Worm (Caenorhabditis elegans) whole organism, L1 larva: ENCODE data around the gene R09H10.7.
A peak's percentile ranks its signal among the peaks of the same experiment; 100 is the strongest.

Source experiments
- C04F5.9 ChIP-seq: sonication (generic microtip); optimal IDR thresholded peaks from 2 replicates; lab custom pipeline; 2016; ENCODE audit warnings: missing genetic modification characterization, missing compliant biosample characterization
- F16B12.6 ChIP-seq: fragments of 150-350 bp; optimal IDR thresholded peaks from 2 replicates; lab custom pipeline; 2014; ENCODE audit warnings: missing biosample characterization, missing genetic modification characterization
- aha-1 ChIP-seq: fragments of 150-350 bp; optimal IDR thresholded peaks from 2 replicates; lab custom pipeline; 2014; ENCODE audit warnings: missing biosample characterization, missing genetic modification characterization
- ceh-8 ChIP-seq: fragments of 200-800 bp; sonication (Bioruptor generic); optimal IDR thresholded peaks from 2 replicates; lab custom pipeline; 2018; ENCODE audit warnings: mild to moderate bottlenecking, missing genetic modification characterization, moderate library complexity, missing compliant biosample characterization
- ceh-82 ChIP-seq, 3 experiments: fragments of 150-350 bp in 1 of 3; sonication (generic microtip) in 2 of 3; optimal IDR thresholded peaks; 2 replicates each; lab custom pipeline; 2014 to 2017; ENCODE audit warnings: missing biosample characterization in 3 of 3, missing genetic modification characterization in 3 of 3
- ceh-90 ChIP-seq: sonication (generic microtip); optimal IDR thresholded peaks from 2 replicates; lab custom pipeline; 2016; ENCODE audit warnings: missing genetic modification characterization, missing compliant biosample characterization
- ces-1 ChIP-seq: fragments of 150-350 bp; optimal IDR thresholded peaks from 2 replicates; lab custom pipeline; 2014; ENCODE audit warnings: missing biosample characterization, missing genetic modification reagents, missing genetic modification characterization
- dpl-1 ChIP-seq, 3 experiments: fragments of 150-350 bp in 2 of 3; sonication (generic microtip) in 1 of 3; optimal IDR thresholded peaks; 2 replicates each; lab custom pipeline; 2014 to 2017; ENCODE audit warnings: missing biosample characterization in 3 of 3, missing genetic modification characterization in 3 of 3, missing genetic modification reagents in 3 of 3
- dsc-1 ChIP-seq: sonication (generic microtip); optimal IDR thresholded peaks from 2 replicates; lab custom pipeline; 2016; ENCODE audit warnings: mild to moderate bottlenecking, missing genetic modification characterization, missing compliant biosample characterization
- egl-13 ChIP-seq: sonication (generic microtip); optimal IDR thresholded peaks from 2 replicates; lab custom pipeline; 2016; ENCODE audit warnings: missing genotype, missing genetic modification reagents, missing genetic modification characterization, missing compliant biosample characterization
- egl-27 ChIP-seq, 2 experiments: fragments of 150-350 bp in 1 of 2; sonication (generic microtip); optimal IDR thresholded peaks; 3 replicates each; lab custom pipeline; 2017 to 2018; ENCODE audit warnings: missing biosample characterization in 2 of 2, missing genetic modification characterization in 2 of 2, missing genetic modification reagents in 2 of 2
- elt-2 ChIP-seq: sonication (generic microtip); optimal IDR thresholded peaks from 2 replicates; lab custom pipeline; 2016; ENCODE audit warnings: missing genetic modification characterization, mild to moderate bottlenecking, inconsistent platforms, missing compliant biosample characterization, missing genetic modification reagents
- ets-5 ChIP-seq: fragments of 200-800 bp; sonication (Bioruptor generic); IDR thresholded peaks from 2 replicates; pipeline ENCODE4 v1.3.6; 2022; ENCODE audit warnings: missing genetic modification characterization, missing compliant biosample characterization
- fkh-10 ChIP-seq: sonication (generic microtip); optimal IDR thresholded peaks from 2 replicates; lab custom pipeline; 2017; ENCODE audit warnings: missing biosample characterization, missing genetic modification reagents, missing genetic modification characterization
- fkh-8 ChIP-seq: sonication (generic microtip); optimal IDR thresholded peaks from 2 replicates; lab custom pipeline; 2016; ENCODE audit warnings: mild to moderate bottlenecking, missing genetic modification characterization, missing compliant biosample characterization
- hlh-4 ChIP-seq: sonication (generic microtip); optimal IDR thresholded peaks from 2 replicates; lab custom pipeline; 2016; ENCODE audit warnings: mild to moderate bottlenecking, missing genetic modification characterization, missing compliant biosample characterization
- hpl-2 ChIP-seq: fragments of 150-350 bp; optimal IDR thresholded peaks from 2 replicates; lab custom pipeline; 2014; ENCODE audit warnings: missing biosample characterization, missing genetic modification reagents, missing genetic modification characterization
- irx-1 ChIP-seq: sonication (generic microtip); optimal IDR thresholded peaks from 2 replicates; lab custom pipeline; 2016; ENCODE audit warnings: missing genetic modification characterization, missing compliant biosample characterization
- lin-35 ChIP-seq, 2 experiments: fragments of 150-350 bp; optimal IDR thresholded peaks; 2 replicates each; lab custom pipeline; 2014; ENCODE audit warnings: missing biosample characterization in 2 of 2, missing genetic modification characterization in 2 of 2, missing genetic modification reagents in 2 of 2
- lin-39 ChIP-seq: fragments of 150-350 bp; optimal IDR thresholded peaks from 2 replicates; lab custom pipeline; 2014; ENCODE audit warnings: missing biosample characterization, missing genetic modification reagents, missing genetic modification characterization
- mef-2 ChIP-seq: fragments of 150-350 bp; optimal IDR thresholded peaks from 2 replicates; lab custom pipeline; 2014; ENCODE audit warnings: missing biosample characterization, missing genetic modification characterization
- nhr-19 ChIP-seq: fragments of 200-800 bp; sonication (Bioruptor generic); conservative IDR thresholded peaks from 2 replicates; pipeline ENCODE4 v1.3.6; 2022; ENCODE audit warnings: missing genetic modification characterization, missing compliant biosample characterization
- nhr-20 ChIP-seq: sonication (generic microtip); optimal IDR thresholded peaks from 2 replicates; lab custom pipeline; 2016; ENCODE audit warnings: mild to moderate bottlenecking, missing genetic modification characterization, missing compliant biosample characterization
- nhr-28 ChIP-seq: fragments of 150-350 bp; optimal IDR thresholded peaks from 2 replicates; lab custom pipeline; 2014; ENCODE audit warnings: missing biosample characterization, missing genetic modification characterization
- nhr-71 ChIP-seq: sonication (generic microtip); optimal IDR thresholded peaks from 2 replicates; lab custom pipeline; 2016; ENCODE audit warnings: mild to moderate bottlenecking, missing genetic modification characterization, moderate library complexity, missing compliant biosample characterization
- nhr-76 ChIP-seq: sonication (generic microtip); optimal IDR thresholded peaks from 2 replicates; lab custom pipeline; 2017; ENCODE audit warnings: missing biosample characterization, missing genetic modification characterization
- nhr-84 ChIP-seq: sonication (generic microtip); optimal IDR thresholded peaks from 2 replicates; lab custom pipeline; 2017; ENCODE audit warnings: missing biosample characterization, missing genetic modification characterization
- nhr-85 ChIP-seq: sonication (generic microtip); peaks from one replicate; lab custom pipeline; 2016; ENCODE audit warnings: missing genetic modification characterization, inconsistent platforms, missing compliant biosample characterization
- nhr-90 ChIP-seq: sonication (generic microtip); optimal IDR thresholded peaks from 2 replicates; lab custom pipeline; 2016; ENCODE audit warnings: mild to moderate bottlenecking, missing genetic modification characterization, missing compliant biosample characterization; ENCODE audit not compliant: poor library complexity
- pax-3 ChIP-seq: fragments of 200-800 bp; sonication (Bioruptor generic); optimal IDR thresholded peaks from 2 replicates; lab custom pipeline; 2018; ENCODE audit warnings: mild to moderate bottlenecking, missing genetic modification characterization, moderate library complexity, missing compliant biosample characterization
- rnt-1 ChIP-seq: sonication (generic microtip); optimal IDR thresholded peaks from 2 replicates; lab custom pipeline; 2016; ENCODE audit warnings: mild to moderate bottlenecking, missing genetic modification characterization, moderate library complexity, missing compliant biosample characterization
- unc-130 ChIP-seq: fragments of 150-350 bp; optimal IDR thresholded peaks from 2 replicates; lab custom pipeline; 2017; ENCODE audit warnings: missing biosample characterization, missing genetic modification characterization, inconsistent platforms
- unc-30 ChIP-seq: sonication (generic microtip); optimal IDR thresholded peaks from 2 replicates; lab custom pipeline; 2017; ENCODE audit warnings: missing biosample characterization, missing genetic modification characterization
- unc-86 ChIP-seq: sonication (generic microtip); optimal IDR thresholded peaks from 2 replicates; lab custom pipeline; 2016; ENCODE audit warnings: missing genetic modification characterization, missing compliant biosample characterization
- unc-98 ChIP-seq: fragments of 200-800 bp; sonication (Bioruptor generic); IDR thresholded peaks from 2 replicates; pipeline ENCODE4 v1.3.6; 2022; ENCODE audit warnings: missing genetic modification characterization, missing compliant biosample characterization
- vab-15 ChIP-seq: sonication (generic microtip); optimal IDR thresholded peaks from 2 replicates; lab custom pipeline; 2017; ENCODE audit warnings: missing genotype, mild to moderate bottlenecking, missing genetic modification characterization, missing compliant biosample characterization
- xbp-1 ChIP-seq: sonication (generic microtip); optimal IDR thresholded peaks from 2 replicates; lab custom pipeline; 2016; ENCODE audit warnings: missing genetic modification characterization, missing compliant biosample characterization
- zag-1 ChIP-seq: fragments of 150-350 bp; optimal IDR thresholded peaks from 2 replicates; lab custom pipeline; 2014; ENCODE audit warnings: missing biosample characterization, missing genetic modification characterization
- zip-4 ChIP-seq: fragments of 200-800 bp; sonication (Bioruptor generic); optimal IDR thresholded peaks from 2 replicates; lab custom pipeline; 2018; ENCODE audit warnings: mild to moderate bottlenecking, missing genetic modification characterization, moderate library complexity, missing compliant biosample characterization
- ztf-11 ChIP-seq, 2 experiments: sonication (generic microtip); optimal IDR thresholded peaks; 2 replicates each; lab custom pipeline; 2016 to 2017; ENCODE audit warnings: missing genetic modification characterization in 2 of 2, missing biosample characterization in 1 of 2, missing compliant biosample characterization in 1 of 2

R09H10.7 gene

DNA sequence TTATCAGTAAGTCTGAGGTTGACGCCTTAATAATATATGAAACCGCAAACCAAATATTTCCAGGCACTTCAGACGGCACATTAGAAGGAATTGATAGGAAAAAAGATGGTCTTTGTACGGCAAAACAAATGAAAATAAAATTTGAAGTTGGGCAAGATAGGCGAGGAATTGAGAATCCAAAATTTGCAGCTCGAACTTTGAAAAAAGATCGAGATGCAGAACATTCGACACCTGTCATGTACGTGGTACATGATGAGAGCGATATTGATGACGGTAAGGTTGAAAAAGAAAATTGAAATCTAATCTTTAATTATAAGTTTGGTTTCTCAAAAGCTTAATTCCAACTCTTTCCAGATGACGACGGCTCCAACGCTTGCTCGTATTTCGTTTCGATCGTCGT, 43.3 kb upstream of the R09H10.7 start:
- no peak for TF ChIP-seq xbp-1 (tag; lab: Kevin White, UChicago)
- no peak for TF ChIP-seq fkh-8 (tag; lab: Kevin White, UChicago)
- TF ChIP-seq elt-2 (tag; lab: Kevin White, UChicago): peak; percentile 45
- TF ChIP-seq hlh-4 (tag; lab: Kevin White, UChicago): no peak

DNA sequence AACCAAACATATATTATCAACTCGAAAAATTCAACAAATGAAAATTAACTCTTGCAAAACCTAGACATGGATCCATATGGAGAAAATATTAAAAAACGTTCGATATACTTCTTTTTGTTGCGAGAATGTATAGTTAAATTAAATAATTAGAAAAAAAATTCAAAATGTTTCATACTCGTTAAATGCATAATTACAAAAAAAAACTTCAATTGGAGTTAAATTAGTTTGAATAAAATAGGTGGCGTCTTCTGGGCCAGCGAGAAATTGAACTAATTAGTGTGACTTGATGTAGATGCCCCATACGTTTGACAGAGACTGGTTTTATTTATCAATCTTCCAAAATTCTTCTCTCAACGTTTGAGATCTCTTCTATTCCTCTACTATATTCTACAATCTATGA, 42.5 kb upstream of the R09H10.7 start, which contains the start of gene lgc-43:
TSS of gene lgc-43 (plus strand) at position 301 of the 400 bp plus-strand sequence.
- TF ChIP-seq nhr-20 (tag; lab: Kevin White, UChicago): no peak
- no peak for TF ChIP-seq ceh-8
- TF ChIP-seq nhr-85: no peak
- no peak for TF ChIP-seq nhr-84
- no peak for TF ChIP-seq lin-35 (GFP tag; optimal IDR thresholded peaks at IDR 0.05; lab: Kevin White, UChicago)
- TF ChIP-seq pax-3 (tag; lab: Kevin White, UChicago): no peak
- TF ChIP-seq ceh-82 (tag; optimal IDR thresholded peaks at IDR 0.05; lab: Kevin White, UChicago): no peak
- TF ChIP-seq nhr-90 (tag; lab: Kevin White, UChicago): no peak
- no peak for TF ChIP-seq egl-27 (tag; optimal IDR thresholded peaks at IDR 0.05; lab: Kevin White, UChicago)
- TF ChIP-seq lin-39 (tag; lab: Kevin White, UChicago): no peak
- no peak for TF ChIP-seq rnt-1
- TF ChIP-seq F16B12.6 (tag; lab: Kevin White, UChicago): no peak
- no peak for TF ChIP-seq nhr-28 (tag; lab: Kevin White, UChicago)
- TF ChIP-seq nhr-19 (GFP tag; lab: Robert Waterston, UW): no peak
- no peak for TF ChIP-seq zag-1
- no peak for TF ChIP-seq mef-2
- no peak for TF ChIP-seq dsc-1 (tag; lab: Kevin White, UChicago)
- no peak for TF ChIP-seq ceh-90 (tag; lab: Kevin White, UChicago)
- TF ChIP-seq nhr-71 (tag; lab: Kevin White, UChicago): no peak
- TF ChIP-seq unc-30 (tag; lab: Kevin White, UChicago): no peak
- TF ChIP-seq, all 84 proteins: peak for 0

DNA sequence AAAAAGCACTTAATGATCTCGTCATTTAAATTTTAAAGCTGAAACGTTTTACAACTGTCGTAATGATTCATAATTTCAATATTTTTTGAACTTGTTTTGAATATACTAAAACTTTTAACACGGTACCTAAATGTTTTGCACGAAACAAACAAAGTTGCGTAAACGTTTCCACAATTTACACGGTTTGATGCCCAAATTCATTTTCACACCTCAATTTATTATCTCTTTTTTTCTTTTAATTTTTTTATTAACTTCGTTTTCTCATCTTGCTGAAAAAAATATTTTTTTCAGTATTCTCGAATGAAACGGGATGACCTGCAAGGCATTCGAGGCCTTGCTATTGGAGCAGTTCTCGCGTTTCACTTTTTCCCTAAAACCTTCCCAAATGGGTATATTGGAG, 36.7 kb upstream of the R09H10.7 start, which contains the start of gene oac-8:
TSS of gene oac-8 (plus strand) at position 301 of the 400 bp plus-strand sequence.
- TF ChIP-seq ztf-11 (tag; optimal IDR thresholded peaks at IDR 0.05; lab: Kevin White, UChicago) (no peak), elt-2 (tag; lab: Kevin White, UChicago) (no peak), zip-4 (GFP tag; lab: Kevin White, UChicago) (no peak), ces-1 (GFP tag; lab: Kevin White, UChicago) (no peak), lin-35 (GFP tag; optimal IDR thresholded peaks at IDR 0.05; lab: Kevin White, UChicago) (no peak), nhr-90 (tag; lab: Kevin White, UChicago) (no peak), nhr-28 (tag; lab: Kevin White, UChicago) (no peak), zag-1 (no peak)

DNA sequence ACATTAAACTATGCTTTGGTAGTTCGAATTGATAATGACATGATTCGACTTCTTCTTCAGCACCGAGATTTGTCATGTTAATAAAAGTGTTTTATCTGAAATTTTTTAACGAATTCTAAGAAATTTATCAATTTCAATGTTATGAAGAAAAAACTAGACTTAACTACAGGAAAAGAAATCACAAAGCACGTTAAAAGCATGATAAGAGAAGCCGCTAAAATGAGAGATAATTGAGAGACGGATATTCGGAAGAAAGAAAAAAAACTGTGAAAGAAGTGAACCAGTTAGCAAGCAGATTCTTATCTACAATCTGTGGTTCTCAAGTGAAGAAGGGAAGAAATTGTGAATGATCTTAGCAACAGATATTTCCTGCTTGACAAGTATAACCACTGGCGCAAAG, 31.8 kb upstream of the R09H10.7 start, which contains the start of gene C43F9.4:
TSS of gene C43F9.4 (minus strand) at position 101 of the 400 bp plus-strand sequence.
- TF ChIP-seq dsc-1 (tag; lab: Kevin White, UChicago) (no peak), nhr-84 (no peak), nhr-90 (tag; lab: Kevin White, UChicago) (no peak), ets-5 (no peak), C04F5.9 (tag; lab: Kevin White, UChicago) (no peak), fkh-10 (GFP tag; lab: Kevin White, UChicago) (no peak)
- TF ChIP-seq, all 84 proteins: peak for 0

DNA sequence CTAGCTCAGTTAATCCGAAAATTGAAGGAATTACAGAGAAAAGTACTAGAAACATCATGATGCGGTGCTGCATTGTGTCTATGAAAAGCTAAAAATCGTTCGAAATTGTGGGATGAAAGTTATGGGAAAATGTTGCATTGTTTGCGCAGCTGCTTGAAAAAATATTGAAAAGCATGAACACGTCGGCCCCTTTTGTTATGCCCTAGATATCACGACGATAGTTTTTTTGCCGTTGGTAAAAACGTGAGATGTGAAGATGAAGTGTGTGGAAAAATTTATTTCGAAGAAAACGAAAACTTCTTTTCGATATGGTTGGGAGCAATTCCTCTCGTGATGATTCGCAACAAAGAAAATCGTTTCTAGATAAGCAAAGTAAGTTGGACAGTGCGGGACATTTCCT, 30.3 kb upstream of the R09H10.7 start, which contains the start of the genes C43F9.5 and nkb-2:
TSS of gene C43F9.5 (minus strand) at position 101 of the 400 bp plus-strand sequence.
TSS of gene nkb-2 (plus strand) at position 277 of the 400 bp plus-strand sequence.
- TF ChIP-seq unc-30 (tag; lab: Kevin White, UChicago): no peak
- no peak for TF ChIP-seq vab-15
- no peak for TF ChIP-seq unc-130 (tag; lab: Kevin White, UChicago)
- TF ChIP-seq egl-13 (tag; lab: Kevin White, UChicago): no peak
- TF ChIP-seq hpl-2 (GFP tag; lab: Kevin White, UChicago): no peak
- TF ChIP-seq nhr-76 (tag; lab: Kevin White, UChicago): no peak
- TF ChIP-seq nhr-19 (GFP tag; lab: Robert Waterston, UW): no peak
- no peak for TF ChIP-seq dpl-1 (GFP tag; optimal IDR thresholded peaks at IDR 0.05; lab: Kevin White, UChicago)
- no peak for TF ChIP-seq zag-1
- no peak for TF ChIP-seq unc-86
- TF ChIP-seq nhr-20 (tag; lab: Kevin White, UChicago): no peak
- no peak for TF ChIP-seq nhr-71 (tag; lab: Kevin White, UChicago)
- TF ChIP-seq nhr-28 (tag; lab: Kevin White, UChicago): no peak
- TF ChIP-seq elt-2 (tag; lab: Kevin White, UChicago): no peak
- TF ChIP-seq irx-1 (tag; lab: Kevin White, UChicago): no peak
- TF ChIP-seq unc-98 (GFP tag; lab: Robert Waterston, UW): no peak
- TF ChIP-seq aha-1 (tag; lab: Kevin White, UChicago): no peak
- TF ChIP-seq lin-39 (tag; lab: Kevin White, UChicago): no peak
